Fruit fly (Drosophila melanogaster) whole organism, embryonic: ENCODE measurements around the gene CG5021.

Experiments
- Bdp1 ChIP-seq: fragments of 200-800 bp; sonication (Bioruptor generic); optimal IDR thresholded peaks from 3 replicates; lab custom pipeline; 2016; ENCODE audit warnings: missing biosample characterization, missing genetic modification characterization
- CG10565 ChIP-seq: fragments of 200-800 bp; sonication (Bioruptor generic); optimal IDR thresholded peaks from 3 replicates; lab custom pipeline; 2016; ENCODE audit warnings: missing biosample characterization, mild to moderate bottlenecking, missing genetic modification characterization
- CG11247 ChIP-seq: fragments of 200-800 bp; sonication (Bioruptor generic); IDR thresholded peaks from 2 replicates; pipeline ENCODE4 v1.3.6; 2022; ENCODE audit warnings: missing biosample characterization, missing genetic modification characterization
- CG12071 ChIP-seq: fragments of 200-800 bp; sonication (Bioruptor generic); optimal IDR thresholded peaks from 3 replicates; lab custom pipeline; 2018; ENCODE audit warnings: missing biosample characterization, mild to moderate bottlenecking, missing genetic modification characterization
- CG12104 ChIP-seq: fragments of 200-800 bp; sonication (Bioruptor generic); optimal IDR thresholded peaks from 3 replicates; lab custom pipeline; 2016; ENCODE audit warnings: missing biosample characterization, missing genetic modification characterization
- CG12942 ChIP-seq: fragments of 200-800 bp; sonication (Bioruptor generic); optimal IDR thresholded peaks from 3 replicates; lab custom pipeline; 2016; ENCODE audit warnings: missing biosample characterization, missing genetic modification characterization
- CG13296 ChIP-seq: fragments of 200-800 bp; sonication (Bioruptor generic); optimal IDR thresholded peaks from 3 replicates; lab custom pipeline; 2018; ENCODE audit warnings: missing biosample characterization, mild to moderate bottlenecking, missing genetic modification characterization
- CG13624 ChIP-seq: fragments of 200-800 bp; sonication (Bioruptor generic); optimal IDR thresholded peaks from 2 replicates; lab custom pipeline; 2016; ENCODE audit warnings: missing biosample characterization, missing genetic modification characterization
- CG16863 ChIP-seq: fragments of 200-800 bp; sonication (Bioruptor generic); optimal IDR thresholded peaks from 3 replicates; lab custom pipeline; 2016; ENCODE audit warnings: missing biosample characterization, missing genetic modification characterization
- CG17359 ChIP-seq: fragments of 200-800 bp; sonication (Bioruptor generic); optimal IDR thresholded peaks from 3 replicates; lab custom pipeline; 2018; ENCODE audit warnings: missing biosample characterization, mild to moderate bottlenecking, missing genetic modification characterization, moderate library complexity
- CG18764 ChIP-seq: fragments of 200-800 bp; sonication (Bioruptor generic); optimal IDR thresholded peaks from 3 replicates; lab custom pipeline; 2016; ENCODE audit warnings: missing biosample characterization, missing genetic modification characterization
- CG2116 ChIP-seq: fragments of 200-800 bp; sonication (Bioruptor generic); optimal IDR thresholded peaks from 3 replicates; lab custom pipeline; 2018; ENCODE audit warnings: missing biosample characterization, mild to moderate bottlenecking, missing genetic modification characterization
- CG31224 ChIP-seq: fragments of 200-800 bp; sonication (Bioruptor generic); IDR thresholded peaks from 2 replicates; pipeline ENCODE4 v1.3.6; 2022; ENCODE audit warnings: missing biosample characterization, missing genetic modification characterization
- CG4282 ChIP-seq: fragments of 200-800 bp; sonication (Bioruptor generic); optimal IDR thresholded peaks from 2 replicates; lab custom pipeline; 2016; ENCODE audit warnings: missing biosample characterization, missing genetic modification characterization
- CG4854 ChIP-seq: fragments of 200-800 bp; sonication (Bioruptor generic); optimal IDR thresholded peaks from 2 replicates; lab custom pipeline; 2016; ENCODE audit warnings: missing biosample characterization, missing genetic modification characterization, inconsistent platforms
- CG6813 ChIP-seq: fragments of 200-800 bp; sonication (Bioruptor generic); optimal IDR thresholded peaks from 2 replicates; lab custom pipeline; 2017; ENCODE audit warnings: missing biosample characterization, missing genetic modification characterization, mild to moderate bottlenecking, moderate library complexity, missing genetic modification reagents
- CG6854 ChIP-seq: fragments of 200-800 bp; sonication (Bioruptor generic); optimal IDR thresholded peaks from 3 replicates; lab custom pipeline; 2017; ENCODE audit warnings: missing biosample characterization, mild to moderate bottlenecking, missing genetic modification characterization
- CG7963 ChIP-seq: fragments of 200-800 bp; sonication (Bioruptor generic); IDR thresholded peaks from 3 replicates; pipeline ENCODE4 v1.3.6; 2022; ENCODE audit warnings: missing biosample characterization, missing genetic modification characterization; ENCODE audit not compliant: partially characterized antibody
- CG7987 ChIP-seq: fragments of 200-800 bp; sonication (Bioruptor generic); optimal IDR thresholded peaks from 2 replicates; lab custom pipeline; 2018; ENCODE audit warnings: missing biosample characterization, mild to moderate bottlenecking, missing genetic modification characterization, moderate library complexity
- CG9727 ChIP-seq: fragments of 200-800 bp; sonication (Bioruptor generic); optimal IDR thresholded peaks from 3 replicates; lab custom pipeline; 2017; ENCODE audit warnings: missing biosample characterization, mild to moderate bottlenecking, missing genetic modification characterization
- CkIIα-i1 ChIP-seq: fragments of 200-800 bp; sonication (Bioruptor generic); IDR thresholded peaks from 2 replicates; pipeline ENCODE4 v1.3.6; 2022; ENCODE audit warnings: missing biosample characterization, missing genetic modification characterization
- Dbx ChIP-seq: fragments of 200-800 bp; sonication (Bioruptor generic); IDR thresholded peaks from 3 replicates; pipeline ENCODE4 v1.3.6; 2022; ENCODE audit warnings: missing biosample characterization, missing genetic modification characterization
- Drgx ChIP-seq: fragments of 200-800 bp; sonication (Bioruptor generic); IDR thresholded peaks from 2 replicates; pipeline ENCODE4 v1.3.6; 2022; ENCODE audit warnings: missing biosample characterization, missing genetic modification characterization
- ERR ChIP-seq: fragments of 200-800 bp; sonication (Bioruptor generic); optimal IDR thresholded peaks from 2 replicates; lab custom pipeline; 2016; ENCODE audit warnings: missing biosample characterization, missing genetic modification characterization
- Hey ChIP-seq: fragments of 200-800 bp; sonication (Bioruptor generic); optimal IDR thresholded peaks from 3 replicates; lab custom pipeline; 2018; ENCODE audit warnings: missing biosample characterization, mild to moderate bottlenecking, missing genetic modification characterization
- Mrtf ChIP-seq: fragments of 200-800 bp; sonication (Bioruptor generic); IDR thresholded peaks from 3 replicates; pipeline ENCODE4 v1.3.6; 2022; ENCODE audit warnings: missing biosample characterization, missing genetic modification characterization
- Myb ChIP-seq: fragments of 200-800 bp; sonication (Bioruptor generic); optimal IDR thresholded peaks from 2 replicates; lab custom pipeline; 2016; ENCODE audit warnings: missing biosample characterization, missing genetic modification characterization
- Trl ChIP-seq, 3 experiments: fragments of >200 bp in 2 of 3; fragments of 200-800 bp in 1 of 3; sonication (Bioruptor generic) in 1 of 3; optimal IDR thresholded peaks; 2 replicates in 1 of 3; 3 replicates in 2 of 3; lab custom pipeline; 2016 to 2017; ENCODE audit warnings: missing biosample characterization in 1 of 3, missing genetic modification characterization in 1 of 3
- Usf ChIP-seq: fragments of 200-800 bp; sonication (Bioruptor generic); optimal IDR thresholded peaks from 2 replicates; lab custom pipeline; 2017; ENCODE audit warnings: missing genotype, missing biosample characterization, missing genetic modification characterization
- br ChIP-seq: fragments of >200 bp; optimal IDR thresholded peaks from 2 replicates; lab custom pipeline; 2017
- da ChIP-seq: fragments of 200-800 bp; sonication (Bioruptor generic); optimal IDR thresholded peaks from 2 replicates; lab custom pipeline; 2016; ENCODE audit warnings: missing biosample characterization, missing genetic modification characterization
- dati ChIP-seq: fragments of 200-800 bp; sonication (Bioruptor generic); IDR thresholded peaks from 2 replicates; pipeline ENCODE4 v1.3.6; 2022; ENCODE audit warnings: missing biosample characterization, missing genetic modification characterization
- ems ChIP-seq: fragments of 200-800 bp; sonication (Bioruptor generic); optimal IDR thresholded peaks from 3 replicates; lab custom pipeline; 2016; ENCODE audit warnings: missing biosample characterization, missing genetic modification characterization
- hkb ChIP-seq, 2 experiments: fragments of 200-800 bp in 1 of 2; fragments of >200 bp in 1 of 2; sonication (Bioruptor generic) in 1 of 2; IDR thresholded peaks in 1 of 2; optimal IDR thresholded peaks in 1 of 2; 2 replicates each; pipeline versions ENCODE4 v1.3.6 to Lab custom; 2017 to 2022; ENCODE audit warnings: missing biosample characterization in 1 of 2, missing genetic modification characterization in 1 of 2
- lola ChIP-seq, 3 experiments: fragments of >200 bp in 2 of 3; fragments of 200-800 bp in 1 of 3; sonication (Bioruptor generic) in 1 of 3; optimal IDR thresholded peaks; 2 replicates each; lab custom pipeline; 2017 to 2019; ENCODE audit warnings: missing biosample characterization in 3 of 3, missing genetic modification characterization in 3 of 3, mild to moderate bottlenecking in 1 of 3, moderate library complexity in 1 of 3
- nerfin-2 ChIP-seq: fragments of 200-800 bp; sonication (Bioruptor generic); IDR thresholded peaks from 2 replicates; pipeline ENCODE4 v1.3.6; 2022; ENCODE audit warnings: missing biosample characterization, missing genetic modification characterization; ENCODE audit not compliant: partially characterized antibody
- nmo ChIP-seq: fragments of 200-800 bp; sonication (Bioruptor generic); optimal IDR thresholded peaks from 2 replicates; lab custom pipeline; 2018; ENCODE audit warnings: missing biosample characterization, mild to moderate bottlenecking, missing genetic modification characterization, moderate library complexity
- oc ChIP-seq: fragments of 200-800 bp; sonication (Bioruptor generic); optimal IDR thresholded peaks from 2 replicates; lab custom pipeline; 2018; ENCODE audit warnings: missing biosample characterization, mild to moderate bottlenecking, missing genetic modification characterization, moderate library complexity
- pan ChIP-seq, 4 experiments: fragments of >200 bp in 3 of 4; fragments of 200-800 bp in 1 of 4; sonication (Bioruptor generic) in 1 of 4; optimal IDR thresholded peaks in 3 of 4; IDR thresholded peaks in 1 of 4; 2 replicates each; pipeline versions ENCODE4 v1.3.6 to Lab custom; 2017 to 2022; ENCODE audit warnings: missing biosample characterization in 2 of 4, missing genetic modification characterization in 2 of 4, mixed read lengths in 1 of 4
- pfk ChIP-seq: fragments of 200-800 bp; sonication (Bioruptor generic); optimal IDR thresholded peaks from 2 replicates; lab custom pipeline; 2018; ENCODE audit warnings: missing biosample characterization, mild to moderate bottlenecking, missing genetic modification characterization, moderate library complexity
- prd ChIP-seq, 3 experiments: fragments of >200 bp in 2 of 3; fragments of 200-800 bp in 1 of 3; sonication (Bioruptor generic) in 1 of 3; optimal IDR thresholded peaks in 2 of 3; IDR thresholded peaks in 1 of 3; 2 replicates in 2 of 3; 3 replicates in 1 of 3; pipeline versions ENCODE4 v1.3.6 to Lab custom; 2017 to 2022; ENCODE audit warnings: missing biosample characterization in 1 of 3, missing genetic modification characterization in 1 of 3
- pum ChIP-seq: fragments of 200-800 bp; sonication (Bioruptor generic); optimal IDR thresholded peaks from 2 replicates; lab custom pipeline; 2016; ENCODE audit warnings: missing biosample characterization, missing genetic modification characterization
- row ChIP-seq: fragments of 200-800 bp; sonication (Bioruptor generic); IDR thresholded peaks from 3 replicates; pipeline ENCODE4 v1.3.6; 2022; ENCODE audit warnings: missing biosample characterization, missing genetic modification characterization
- sc ChIP-seq, 3 experiments: fragments of >200 bp in 2 of 3; fragments of 200-800 bp in 1 of 3; sonication (Bioruptor generic) in 1 of 3; optimal IDR thresholded peaks; 2 replicates in 2 of 3; 3 replicates in 1 of 3; lab custom pipeline; 2017; ENCODE audit warnings: mild to moderate bottlenecking in 1 of 3, missing biosample characterization in 1 of 3, missing genetic modification characterization in 1 of 3, missing genetic modification reagents in 1 of 3
- tll ChIP-seq, 2 experiments: fragments of 200-800 bp in 1 of 2; fragments of >200 bp in 1 of 2; sonication (Bioruptor generic) in 1 of 2; optimal IDR thresholded peaks; 2 replicates each; lab custom pipeline; 2017 to 2019; ENCODE audit warnings: missing biosample characterization in 2 of 2, missing genetic modification characterization in 2 of 2, mild to moderate bottlenecking in 1 of 2, moderate library complexity in 1 of 2
- tx ChIP-seq: fragments of 200-800 bp; sonication (Bioruptor generic); optimal IDR thresholded peaks from 2 replicates; lab custom pipeline; 2016; ENCODE audit warnings: missing biosample characterization, missing genetic modification characterization
- zfh1 ChIP-seq: fragments of 200-800 bp; sonication (Bioruptor generic); IDR thresholded peaks from 3 replicates; pipeline ENCODE4 v1.3.6; 2022; ENCODE audit warnings: missing biosample characterization, missing genetic modification characterization

Gene CG5021

DNA sequence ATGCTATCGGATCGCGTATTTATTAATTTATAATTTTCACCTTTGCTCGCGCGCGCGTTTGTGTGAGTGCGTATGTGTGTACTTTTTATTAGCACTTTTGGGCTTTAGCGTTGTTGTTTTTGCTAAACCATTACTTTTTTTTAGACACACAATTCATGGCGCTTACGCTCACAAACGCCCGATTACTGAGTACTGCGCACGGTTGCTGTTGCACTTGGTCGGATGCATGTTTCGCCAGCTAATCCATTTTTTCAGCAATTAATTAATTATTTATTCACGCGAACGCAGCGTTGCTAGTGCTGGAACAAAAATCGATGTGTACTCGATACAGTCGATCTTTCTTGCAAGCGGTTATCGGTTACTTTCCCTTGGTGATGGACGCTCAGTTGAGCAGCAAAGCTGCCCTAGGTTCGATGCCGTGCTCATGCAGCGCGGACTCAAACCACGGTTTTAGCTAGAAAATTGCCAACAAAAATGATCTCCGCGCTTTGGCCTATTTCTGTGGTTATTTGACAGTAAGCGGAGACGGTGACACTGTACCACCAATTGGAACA is 31.1 kb downstream of the CG5021 start, which contains the start of the genes smg and CG5087 (continued):
- TF ChIP-seq sc (optimal IDR thresholded peaks at IDR 0.05; lab: Kevin White, UChicago) (no peak), sc (GFP tag; optimal IDR thresholded peaks at IDR 0.05; lab: Kevin White, UChicago) (no peak), CG6854 (GFP tag; lab: Kevin White, UChicago) (peak; percentile 40), CG2116 (GFP tag; lab: Kevin White, UChicago) (peak; percentile 97), dati (GFP tag; lab: Robert Waterston, UW) (no peak), pan (optimal IDR thresholded peaks at IDR 0.05; lab: Kevin White, UChicago) (no peak), pan (GFP tag; optimal IDR thresholded peaks at IDR 0.05 in 1 of 2, IDR thresholded peaks at IDR 0.05 in 1 of 2) (peak in 1 of 2 experiments; percentile 33), CG7987 (GFP tag; lab: Kevin White, UChicago) (peak; percentile 56), pum (GFP tag; lab: Kevin White, UChicago) (peak; percentile 2), CG4854 (GFP tag; lab: Kevin White, UChicago) (no peak), Trl (optimal IDR thresholded peaks at IDR 0.05; lab: Kevin White, UChicago) (no peak), Trl (GFP tag; optimal IDR thresholded peaks at IDR 0.05; lab: Kevin White, UChicago) (peak; percentile 32), nmo (GFP tag; lab: Kevin White, UChicago) (peak; percentile 71), CG13624 (GFP tag; lab: Kevin White, UChicago) (peak; percentile 74), zfh1 (GFP tag; lab: Robert Waterston, UW) (peak; percentile 56; the same call in 2 of the 3 replicates), lola (GFP tag; optimal IDR thresholded peaks at IDR 0.05; lab: Kevin White, UChicago) (no peak), CG10565 (GFP tag; lab: Kevin White, UChicago) (no peak), oc (no peak), CG13296 (GFP tag; lab: Kevin White, UChicago) (peak; percentile 48), CG12071 (GFP tag; lab: Kevin White, UChicago) (no peak), CkIIα-i1 (GFP tag; lab: Robert Waterston, UW) (no peak), Bdp1 (peak; percentile 37), Hey (tag; lab: Kevin White, UChicago) (no peak), row (GFP tag; lab: Robert Waterston, UW) (peak; percentile 55), hkb (optimal IDR thresholded peaks at IDR 0.05; lab: Kevin White, UChicago) (peak; percentile 66), hkb (GFP tag; IDR thresholded peaks at IDR 0.05; lab: Robert Waterston, UW) (no peak), Dbx (GFP tag; lab: Robert Waterston, UW) (peak; percentile 69), tll (GFP tag; optimal IDR thresholded peaks at IDR 0.05; lab: Kevin White, UChicago) (peak in 1 of 2 experiments; percentile 15), nerfin-2 (GFP tag; lab: Robert Waterston, UW) (no peak), prd (optimal IDR thresholded peaks at IDR 0.05; lab: Kevin White, UChicago) (no peak), prd (GFP tag; IDR thresholded peaks at IDR 0.05; lab: Robert Waterston, UW) (peak; percentile 43; the same call in 2 of the 3 replicates), tx (GFP tag; lab: Kevin White, UChicago) (peak; percentile 33), CG7963 (peak; percentile 42; the same call in 2 of the 3 replicates), Mrtf (GFP tag; lab: Robert Waterston, UW) (no peak), pfk (GFP tag; lab: Kevin White, UChicago) (no peak), Myb (GFP tag; lab: Kevin White, UChicago) (peak; percentile 49), Usf (GFP tag; lab: Kevin White, UChicago) (peak; percentile 9), CG31224 (0 out of 2 replicates have a peak, but pooled peaks have one; percentile 20), CG12104 (peak; percentile 35), CG16863 (GFP tag; lab: Kevin White, UChicago) (peak; percentile 40), CG12942 (GFP tag; lab: Kevin White, UChicago) (peak; percentile 46), br (lab: Kevin White, UChicago) (no peak), CG11247 (GFP tag; lab: Robert Waterston, UW) (peak; percentile 36; the same call in 1 of the 2 replicates), ERR (GFP tag; lab: Kevin White, UChicago) (peak; percentile 51), CG9727 (GFP tag; lab: Kevin White, UChicago) (peak; percentile 40), CG17359 (tag; lab: Kevin White, UChicago) (no peak), CG18764 (GFP tag; lab: Kevin White, UChicago) (no peak), CG6813 (no peak), Drgx (GFP tag; lab: Robert Waterston, UW) (peak; percentile 6; the same call in 1 of the 2 replicates), CG4282 (GFP tag; lab: Kevin White, UChicago) (peak; percentile 47), da (peak; percentile 16), ems (GFP tag; lab: Kevin White, UChicago) (peak; percentile 40)
